Fruit fly (Drosophila melanogaster) whole organism: ENCODE data around the gene ppk19.

Source experiments
- pan ChIP-seq: fragments of >200 bp; optimal IDR thresholded peaks from 2 replicates; lab custom pipeline; 2017
- psq ChIP-seq: fragments of >200 bp; optimal IDR thresholded peaks from 2 replicates; lab custom pipeline; 2017

- TF ChIP-seq pan (lab: Kevin White, UChicago) (no peak), psq (lab: Kevin White, UChicago) (no peak)
These were observed 43.0 kb downstream of the ppk19 start, which contains the start of gene Dup99B for dm6 chr3R:29715277-29715676.
